Fruit fly (Drosophila melanogaster) Kc167 (cell line): ENCODE results near the gene rump.

Experiments used
- Sin3A ChIP-seq: fragments of >200 bp; optimal IDR thresholded peaks from 2 replicates; lab custom pipeline; 2018; ENCODE audit warnings: missing external identifiers
- h ChIP-seq: fragments of >200 bp; optimal IDR thresholded peaks from 3 replicates; lab custom pipeline; 2018; ENCODE audit warnings: missing external identifiers
- insv ChIP-seq: fragments of >200 bp; optimal IDR thresholded peaks from 3 replicates; lab custom pipeline; 2018; ENCODE audit warnings: missing external identifiers

DNA sequence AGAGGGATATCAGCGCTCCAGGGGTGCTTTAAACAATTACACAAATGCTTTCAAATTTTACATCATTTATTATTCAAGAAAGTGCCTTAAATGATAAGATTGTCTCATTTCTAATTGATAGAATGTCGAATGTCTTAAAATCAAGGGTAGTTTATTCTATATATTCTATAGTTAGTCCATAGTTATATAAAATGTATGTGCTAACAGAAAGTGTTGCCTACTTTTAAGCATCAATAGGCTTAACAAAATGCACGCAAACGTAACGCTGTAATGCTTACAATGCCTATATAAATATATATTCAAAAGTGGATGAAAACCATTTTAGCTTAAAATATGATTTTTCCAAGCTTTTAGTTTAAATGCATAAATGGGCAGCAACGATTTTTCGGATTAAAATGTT lies 22.2 kb downstream of the rump start:
- TF ChIP-seq Sin3A (lab: Kevin White, UChicago) (no peak), insv (lab: Kevin White, UChicago) (no peak), h (lab: Kevin White, UChicago) (no peak)
